Worm (Caenorhabditis elegans): ENCODE measurements around the gene F55B11.3.

F55B11.3 gene

DNA sequence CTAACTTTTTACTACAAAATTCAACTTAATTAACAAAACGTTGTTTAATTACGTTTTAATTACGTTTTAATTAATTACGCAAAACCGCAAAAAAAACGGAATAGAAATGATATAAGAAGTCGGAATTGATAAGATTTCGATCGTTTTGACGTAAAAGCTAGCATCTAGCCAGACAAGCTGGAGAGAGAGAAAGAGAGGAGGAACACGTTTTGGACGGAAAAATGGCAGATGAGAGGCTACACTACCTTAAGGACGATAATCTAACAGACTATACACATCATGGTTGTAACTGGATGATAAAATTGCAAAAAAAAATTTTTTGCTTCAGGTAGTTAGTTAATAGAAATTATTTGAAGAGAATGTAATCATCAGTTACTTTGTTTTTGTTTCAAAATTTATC lies 40.3 kb upstream of the F55B11.3 start:
- TF ChIP-seq blmp-1 (tag; optimal IDR thresholded peaks at IDR 0.05) = peak; percentile 50
- TF ChIP-seq irx-1 (tag; optimal IDR thresholded peaks at IDR 0.05) = no peak

DNA sequence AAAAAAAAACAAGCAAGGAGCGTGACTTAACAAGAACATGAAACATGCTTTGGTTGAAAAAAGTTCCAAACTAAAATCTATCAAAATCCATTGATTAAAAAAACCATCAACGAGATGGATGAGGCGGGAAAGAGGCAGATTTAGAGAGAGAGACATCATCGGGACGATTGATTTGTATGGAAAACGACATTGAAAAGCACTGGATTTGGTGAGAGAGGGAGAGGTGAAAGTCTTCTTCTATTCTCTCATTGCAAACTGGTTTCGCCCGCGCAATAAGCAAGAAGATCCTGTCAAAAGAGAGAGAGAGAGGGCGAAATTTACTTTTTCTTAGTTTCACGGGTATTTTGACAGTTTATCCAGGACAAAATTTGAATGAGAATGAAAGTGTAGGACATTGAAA lies 39.4 kb upstream of the F55B11.3 start:
- TF ChIP-seq fkh-8 (tag; optimal IDR thresholded peaks at IDR 0.05) (no peak), blmp-1 (tag; optimal IDR thresholded peaks at IDR 0.05) (peak; percentile 99), snu-23 (GFP tag; optimal IDR thresholded peaks at IDR 0.05) (no peak), nhr-11 (tag; optimal IDR thresholded peaks at IDR 0.05) (no peak), nhr-85 (tag) (peak; percentile 46), zip-4 (GFP tag; optimal IDR thresholded peaks at IDR 0.05) (no peak), lin-35 (GFP tag; optimal IDR thresholded peaks at IDR 0.05) (no peak), nhr-84 (tag; optimal IDR thresholded peaks at IDR 0.05) (no peak), nhr-20 (tag; optimal IDR thresholded peaks at IDR 0.05) (no peak), efl-3 (GFP tag; optimal IDR thresholded peaks at IDR 0.05) (no peak), unc-86 (tag; optimal IDR thresholded peaks at IDR 0.05) (no peak), hlh-17 (GFP tag; optimal IDR thresholded peaks at IDR 0.05; ENCODE audit: borderline replicate concordance) (no peak)

ce11 chrIV:14387766-14388553 lies 36.5 kb upstream of the F55B11.3 start:
- no peak for TF ChIP-seq efl-1 (optimal IDR thresholded peaks at IDR 0.05)
- peak in 1 of 2 experiments; percentile 80 for TF ChIP-seq efl-1 (GFP tag; optimal IDR thresholded peaks at IDR 0.05 in 1 of 2)
- no peak for TF ChIP-seq nhr-47 (tag; optimal IDR thresholded peaks at IDR 0.05)

DNA sequence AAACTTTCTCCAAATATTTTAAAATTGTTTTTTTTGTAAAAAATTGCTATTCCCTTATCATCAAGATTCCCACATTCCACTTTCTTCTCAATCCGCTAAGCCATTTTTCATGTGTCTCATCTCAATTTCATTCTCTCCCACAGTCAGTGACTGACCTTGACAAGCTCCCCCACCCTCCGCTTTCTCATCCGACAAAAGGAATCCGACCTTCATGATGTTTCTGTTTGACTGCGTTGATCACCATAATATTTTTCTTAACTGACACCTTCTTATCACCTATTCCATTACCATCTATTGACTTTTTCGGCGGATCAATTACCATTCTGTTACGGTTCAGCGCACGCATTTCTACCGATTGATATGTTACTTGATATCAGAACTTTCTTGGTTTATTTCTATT lies 35.4 kb upstream of the F55B11.3 start:
- TF ChIP-seq nhr-85 (tag) (peak; percentile 71), ces-1 (GFP tag; optimal IDR thresholded peaks at IDR 0.05) (no peak), elt-3 (tag; optimal IDR thresholded peaks at IDR 0.05) (peak in 4 of 6 experiments; percentile 30 to 80 (median 50)), blmp-1 (tag; optimal IDR thresholded peaks at IDR 0.05) (peak; percentile 95), snu-23 (GFP tag; optimal IDR thresholded peaks at IDR 0.05) (peak; percentile 47), elt-2 (tag; optimal IDR thresholded peaks at IDR 0.05) (no peak), mep-1 (tag; optimal IDR thresholded peaks at IDR 0.05) (peak; percentile 23)

ce11 chrIV:14390023-14390614 lies 34.4 kb upstream of the F55B11.3 start:
- TF ChIP-seq unc-130 (tag; optimal IDR thresholded peaks at IDR 0.05) (no peak), ets-5 (GFP tag; IDR thresholded peaks at IDR 0.05) (no peak), nhr-85 (tag) (peak; percentile 62), lin-15B (tag; optimal IDR thresholded peaks at IDR 0.05) (no peak), elt-2 (tag; optimal IDR thresholded peaks at IDR 0.05) (no peak), blmp-1 (tag; optimal IDR thresholded peaks at IDR 0.05) (peak; percentile 77)

ce11 chrIV:14391268-14391667 lies 33.2 kb upstream of the F55B11.3 start:
- TF ChIP-seq mep-1 (tag; optimal IDR thresholded peaks at IDR 0.05) = no peak
- no peak for TF ChIP-seq C34B4.2 (tag; optimal IDR thresholded peaks at IDR 0.05)
- TF ChIP-seq nhr-19 (GFP tag; conservative IDR thresholded peaks at IDR 0.05) = no peak
- TF ChIP-seq efl-3 (GFP tag; optimal IDR thresholded peaks at IDR 0.05) = no peak
- no peak for TF ChIP-seq ztf-4 (tag; optimal IDR thresholded peaks at IDR 0.05)
- no peak for TF ChIP-seq ceh-8 (GFP tag; optimal IDR thresholded peaks at IDR 0.05)

- TF ChIP-seq xbp-1 (tag; optimal IDR thresholded peaks at IDR 0.05) (no peak), pag-3 (tag; optimal IDR thresholded peaks at IDR 0.05; ENCODE audit: borderline replicate concordance, insufficient read depth) (no peak), fkh-10 (GFP tag; optimal IDR thresholded peaks at IDR 0.05) (no peak), blmp-1 (tag; optimal IDR thresholded peaks at IDR 0.05) (peak; percentile 95), snu-23 (GFP tag; optimal IDR thresholded peaks at IDR 0.05) (peak; percentile 5), nhr-85 (tag) (peak; percentile 27)
Measured at ce11 chrIV:14391746-14392145, 32.8 kb upstream of the F55B11.3 start.

Measured in whole organism, L1 larva.